Fruit fly (Drosophila melanogaster) whole organism, adult: ENCODE measurements around the gene pins.

Experiments used
- CG11617 ChIP-seq: fragments of 200-800 bp; sonication (Bioruptor generic); optimal IDR thresholded peaks from 2 replicates; lab custom pipeline; 2017; ENCODE audit warnings: mild to moderate bottlenecking, missing biosample characterization, missing genetic modification reagents, missing genetic modification characterization
- CG12768 ChIP-seq: fragments of 200-800 bp; sonication (Bioruptor generic); optimal IDR thresholded peaks from 2 replicates; lab custom pipeline; 2017; ENCODE audit warnings: missing biosample characterization, missing genetic modification characterization, mild to moderate bottlenecking, moderate library complexity, missing genetic modification reagents
- CG14711 ChIP-seq: fragments of 200-800 bp; sonication (Bioruptor generic); optimal IDR thresholded peaks from 2 replicates; lab custom pipeline; 2018; ENCODE audit warnings: missing biosample characterization, mild to moderate bottlenecking, missing genetic modification characterization, moderate library complexity
- CG1620 ChIP-seq: fragments of 200-800 bp; sonication (Bioruptor generic); optimal IDR thresholded peaks from 2 replicates; lab custom pipeline; 2016; ENCODE audit warnings: missing biosample characterization, missing genetic modification characterization
- CG33017 ChIP-seq: fragments of 200-800 bp; sonication (Bioruptor generic); optimal IDR thresholded peaks from 2 replicates; lab custom pipeline; 2018; ENCODE audit warnings: missing biosample characterization, mild to moderate bottlenecking, missing genetic modification characterization, moderate library complexity
- CG5204 ChIP-seq: fragments of 200-800 bp; sonication (Bioruptor generic); optimal IDR thresholded peaks from 2 replicates; lab custom pipeline; 2016; ENCODE audit warnings: missing biosample characterization, missing genetic modification characterization
- CG7045 ChIP-seq: fragments of 200-800 bp; sonication (Bioruptor generic); optimal IDR thresholded peaks from 2 replicates; lab custom pipeline; 2017; ENCODE audit warnings: missing biosample characterization, mild to moderate bottlenecking, missing genetic modification characterization
- CG7101 ChIP-seq: fragments of 200-800 bp; sonication (Bioruptor generic); optimal IDR thresholded peaks from 2 replicates; lab custom pipeline; 2018; ENCODE audit warnings: missing biosample characterization, mild to moderate bottlenecking, missing genetic modification characterization, moderate library complexity
- Clk ChIP-seq: fragments of 200-800 bp; sonication (Bioruptor generic); optimal IDR thresholded peaks from 2 replicates; lab custom pipeline; 2017; ENCODE audit warnings: missing biosample characterization, missing genetic modification characterization
- Crg-1 ChIP-seq: fragments of 200-800 bp; sonication (Bioruptor generic); optimal IDR thresholded peaks from 2 replicates; lab custom pipeline; 2016; ENCODE audit warnings: missing biosample characterization, missing genetic modification characterization
- Hr96 ChIP-seq: fragments of 200-800 bp; sonication (Bioruptor generic); optimal IDR thresholded peaks from 2 replicates; lab custom pipeline; 2016; ENCODE audit warnings: missing biosample characterization, missing genetic modification characterization
- Mnt ChIP-seq: fragments of 200-800 bp; sonication (Bioruptor generic); optimal IDR thresholded peaks from 2 replicates; lab custom pipeline; 2016; ENCODE audit warnings: missing biosample characterization, mild to moderate bottlenecking, missing genetic modification characterization
- bab1 ChIP-seq: fragments of 200-800 bp; sonication (Bioruptor generic); optimal IDR thresholded peaks from 3 replicates; lab custom pipeline; 2019; ENCODE audit warnings: missing biosample characterization, mild to moderate bottlenecking, missing genetic modification characterization, moderate library complexity
- cic ChIP-seq: fragments of 200-800 bp; sonication (Bioruptor generic); optimal IDR thresholded peaks from 2 replicates; lab custom pipeline; 2017; ENCODE audit warnings: missing biosample characterization, mild to moderate bottlenecking, missing genetic modification characterization, moderate library complexity
- cnc ChIP-seq, 2 experiments: fragments of >200 bp; optimal IDR thresholded peaks; 2 replicates each; lab custom pipeline; 2017
- kay ChIP-seq: fragments of 200-800 bp; sonication (Bioruptor generic); peaks from one replicate; lab custom pipeline; 2016; ENCODE audit warnings: missing biosample characterization, missing genetic modification characterization, borderline replicate concordance
- ovo ChIP-seq: fragments of 200-800 bp; sonication (Bioruptor generic); optimal IDR thresholded peaks from 2 replicates; lab custom pipeline; 2016; ENCODE audit warnings: missing biosample characterization, missing genetic modification characterization
- pad ChIP-seq: fragments of 200-800 bp; sonication (Bioruptor generic); optimal IDR thresholded peaks from 3 replicates; lab custom pipeline; 2017; ENCODE audit warnings: missing biosample characterization, missing genetic modification characterization, mild to moderate bottlenecking, moderate library complexity, missing genetic modification reagents
- tj ChIP-seq: fragments of 200-800 bp; sonication (Bioruptor generic); optimal IDR thresholded peaks from 3 replicates; lab custom pipeline; 2017; ENCODE audit warnings: missing biosample characterization, mild to moderate bottlenecking, missing genetic modification characterization, moderate library complexity
- toe ChIP-seq: fragments of 200-800 bp; sonication (Bioruptor generic); optimal IDR thresholded peaks from 2 replicates; lab custom pipeline; 2016; ENCODE audit warnings: missing biosample characterization, missing genetic modification characterization

Gene pins

DNA sequence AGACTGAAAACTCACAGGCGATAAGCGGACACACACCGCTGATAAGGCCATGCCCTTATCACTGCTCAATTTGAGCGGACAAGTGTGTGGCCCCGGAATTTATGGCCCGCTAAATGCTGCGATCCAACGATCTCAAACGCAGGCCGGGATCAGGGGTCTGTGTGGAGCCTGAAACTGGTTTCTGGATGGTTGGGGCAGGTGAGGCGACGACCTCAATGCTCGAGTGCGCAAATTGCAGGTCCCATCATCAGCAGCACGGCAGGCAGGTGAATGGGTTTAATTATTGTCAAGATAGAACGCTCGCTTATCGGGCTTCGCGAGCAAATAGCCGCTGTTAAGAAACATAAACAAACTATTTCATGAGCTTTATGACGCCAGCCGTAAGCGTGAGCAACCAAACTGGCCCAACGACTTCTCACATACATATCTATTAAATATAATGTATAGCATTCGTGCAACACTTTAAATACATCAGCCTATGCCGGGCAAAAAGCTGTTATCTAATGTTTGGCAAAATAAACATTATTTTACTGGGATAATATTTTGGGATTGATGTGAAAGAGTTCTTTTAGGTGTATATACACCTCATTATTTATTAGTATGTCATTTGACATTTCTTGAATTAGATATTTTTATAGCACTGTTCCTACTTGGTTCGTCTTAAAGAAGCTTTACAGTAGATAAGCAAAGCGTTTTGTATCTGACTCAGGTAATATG lies 23.1 kb downstream of the pins start:
- no peak for TF ChIP-seq pad (GFP tag; lab: Kevin White, UChicago)
- TF ChIP-seq CG14711 (tag; lab: Kevin White, UChicago): no peak
- peak; percentile 97 for TF ChIP-seq kay (GFP tag; lab: Kevin White, UChicago)
- peak; percentile 9 for TF ChIP-seq Mnt
- TF ChIP-seq CG11617 (GFP tag; lab: Kevin White, UChicago): peak; percentile 18
- peak; percentile 42 for TF ChIP-seq CG7101 (tag; lab: Kevin White, UChicago)
- TF ChIP-seq CG5204 (GFP tag; lab: Kevin White, UChicago): no peak
- TF ChIP-seq cic: peak; percentile 60
- no peak for TF ChIP-seq Hr96 (GFP tag; lab: Kevin White, UChicago)
- peak; percentile 41 for TF ChIP-seq CG12768 (GFP tag; lab: Kevin White, UChicago)
- no peak for TF ChIP-seq CG33017

DNA sequence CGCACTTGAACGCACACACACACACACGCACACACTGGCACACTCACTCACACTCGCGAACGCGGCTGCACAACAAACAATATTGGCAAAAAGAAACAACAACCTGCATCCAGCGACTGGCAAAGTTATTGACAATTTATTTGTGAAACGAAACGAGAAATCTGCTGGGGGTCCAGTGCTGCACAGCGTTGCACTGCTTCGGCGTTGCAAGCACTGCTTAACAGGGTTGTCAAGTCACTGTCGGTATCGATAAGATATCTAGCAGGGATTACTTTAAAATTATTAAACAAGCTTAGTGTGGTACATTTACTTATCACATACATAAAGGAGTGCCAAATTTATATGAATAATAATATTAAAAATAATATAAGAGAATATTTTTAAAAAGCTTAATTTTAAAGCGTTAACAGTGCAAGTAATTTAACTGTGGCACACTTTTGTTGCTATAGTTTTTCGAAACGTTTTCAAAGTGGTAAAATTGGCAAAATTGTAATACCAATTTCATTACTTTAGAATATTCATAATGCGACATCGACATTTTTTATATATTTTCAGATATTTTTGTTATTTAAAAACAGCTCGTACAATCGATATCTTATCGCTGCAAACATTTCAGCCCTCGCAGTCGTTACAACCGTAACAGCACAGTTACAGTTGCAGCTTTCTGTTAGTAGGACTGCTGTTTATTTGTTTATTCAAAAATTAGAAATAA lies 24.7 kb downstream of the pins start, which contains the start of the genes dsd and Tusp:
TSS of gene dsd (minus strand) at position 179 of the 712 bp plus-strand sequence.
TSS of gene Tusp (plus strand) at position 662 of the 712 bp plus-strand sequence.
- no peak for TF ChIP-seq cic
- peak; percentile 38 for TF ChIP-seq tj
- TF ChIP-seq CG7101 (tag; lab: Kevin White, UChicago): peak; percentile 81
- TF ChIP-seq CG12768 (GFP tag; lab: Kevin White, UChicago): peak; percentile 82
- peak; percentile 63 for TF ChIP-seq bab1
- peak; percentile 70 for TF ChIP-seq CG5204 (GFP tag; lab: Kevin White, UChicago)
- TF ChIP-seq Clk (GFP tag; lab: Kevin White, UChicago): peak; percentile 47
- peak; percentile 66 for TF ChIP-seq CG33017
- TF ChIP-seq Mnt: peak; percentile 79
- TF ChIP-seq CG7045: peak; percentile 81
- TF ChIP-seq pad (GFP tag; lab: Kevin White, UChicago): peak; percentile 79
- peak; percentile 86 for TF ChIP-seq kay (GFP tag; lab: Kevin White, UChicago)
- TF ChIP-seq toe (GFP tag; lab: Kevin White, UChicago): peak; percentile 85
- peak; percentile 89 for TF ChIP-seq Crg-1 (GFP tag; lab: Kevin White, UChicago)
- peak; percentile 74 for TF ChIP-seq CG11617 (GFP tag; lab: Kevin White, UChicago)
- TF ChIP-seq Hr96 (GFP tag; lab: Kevin White, UChicago): peak; percentile 75
- TF ChIP-seq ovo (GFP tag; lab: Kevin White, UChicago): peak; percentile 74
- TF ChIP-seq CG14711 (tag; lab: Kevin White, UChicago): peak; percentile 92
- peak; percentile 87 for TF ChIP-seq CG1620
- no peak for TF ChIP-seq cnc (optimal IDR thresholded peaks at IDR 0.05; lab: Kevin White, UChicago)

dm6 chr3R:27608000-27608399 lies 25.4 kb downstream of the pins start:
- TF ChIP-seq cic (no peak), Mnt (peak; percentile 72), CG5204 (GFP tag; lab: Kevin White, UChicago) (no peak), Crg-1 (GFP tag; lab: Kevin White, UChicago) (no peak)

dm6 chr3R:27608536-27608935 lies 25.9 kb downstream of the pins start:
- TF ChIP-seq toe (GFP tag; lab: Kevin White, UChicago) (no peak), CG5204 (GFP tag; lab: Kevin White, UChicago) (peak; percentile 11)

DNA sequence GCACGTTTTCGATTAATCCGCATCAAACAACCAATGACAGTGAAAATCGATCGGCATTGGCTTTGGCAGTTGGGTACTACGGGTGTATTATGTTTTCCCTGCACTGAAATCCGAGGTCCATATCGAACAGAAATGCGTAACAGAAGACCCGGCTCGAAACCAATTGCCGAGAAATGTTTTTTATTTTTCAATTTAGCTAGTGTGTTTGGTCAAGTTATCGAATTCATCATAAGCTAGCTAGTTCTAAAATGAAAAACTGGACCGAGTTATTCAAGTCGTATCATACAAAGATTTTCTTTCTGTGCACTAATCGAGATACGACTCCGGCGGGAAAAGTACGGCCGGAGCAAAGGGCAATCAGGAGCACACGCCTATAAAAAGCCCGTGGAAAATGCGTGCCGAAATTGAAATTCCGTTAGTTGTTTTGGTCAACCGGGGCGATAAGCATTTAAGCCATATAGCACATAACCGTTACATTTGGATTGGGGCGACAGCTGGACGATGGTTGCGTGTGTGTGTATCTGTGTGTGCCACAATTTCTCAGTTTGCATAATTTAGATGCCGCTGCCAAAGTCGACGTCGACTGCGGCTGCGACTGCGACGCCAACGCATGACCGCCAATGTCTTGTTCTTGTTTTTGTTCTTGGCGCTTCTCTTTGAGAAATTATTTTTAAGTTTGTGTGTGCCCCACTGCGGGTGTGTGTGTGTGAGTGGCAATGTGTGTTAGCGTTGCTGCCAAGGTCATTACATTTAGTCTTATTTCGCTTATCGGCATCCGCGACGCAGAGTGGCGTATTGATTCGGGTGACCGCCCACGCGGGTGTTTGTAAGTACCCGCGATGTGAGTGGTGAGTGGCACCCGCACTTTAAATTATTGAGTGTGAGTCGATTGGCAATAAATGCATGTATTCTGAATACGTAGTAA lies 26.7 kb downstream of the pins start:
- TF ChIP-seq CG12768 (GFP tag; lab: Kevin White, UChicago) (no peak), CG7045 (no peak), cnc (optimal IDR thresholded peaks at IDR 0.05; lab: Kevin White, UChicago) (no peak), toe (GFP tag; lab: Kevin White, UChicago) (no peak), CG7101 (tag; lab: Kevin White, UChicago) (no peak), cic (no peak), CG14711 (tag; lab: Kevin White, UChicago) (no peak), Hr96 (GFP tag; lab: Kevin White, UChicago) (no peak), tj (no peak), pad (GFP tag; lab: Kevin White, UChicago) (no peak)

DNA sequence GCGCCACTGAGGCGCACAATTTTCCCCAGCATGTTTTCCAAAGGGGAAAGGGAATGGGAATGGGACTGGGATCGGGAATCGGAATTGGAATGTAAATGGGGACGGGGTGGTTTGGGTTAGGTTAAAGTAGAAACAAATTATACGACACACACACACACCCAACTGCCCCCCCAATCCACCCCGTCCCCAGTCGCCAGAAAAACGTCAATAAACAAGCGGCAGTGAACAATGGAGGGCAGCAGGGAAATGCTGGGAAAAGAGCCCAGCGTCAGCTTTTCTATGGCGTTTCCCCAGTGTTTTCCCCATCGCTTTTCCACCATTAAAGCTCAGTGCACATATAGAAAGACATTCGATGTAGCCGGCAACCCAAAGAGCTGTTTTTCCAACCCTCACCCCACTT lies 28.0 kb downstream of the pins start:
- TF ChIP-seq CG5204 (GFP tag; lab: Kevin White, UChicago): no peak
- no peak for TF ChIP-seq toe (GFP tag; lab: Kevin White, UChicago)
- TF ChIP-seq cnc (optimal IDR thresholded peaks at IDR 0.05; lab: Kevin White, UChicago): no peak
- TF ChIP-seq pad (GFP tag; lab: Kevin White, UChicago): no peak
- TF ChIP-seq tj: no peak
- no peak for TF ChIP-seq CG14711 (tag; lab: Kevin White, UChicago)
- no peak for TF ChIP-seq cic
- no peak for TF ChIP-seq Mnt
- no peak for TF ChIP-seq CG1620
- no peak for TF ChIP-seq ovo (GFP tag; lab: Kevin White, UChicago)
- TF ChIP-seq CG7045: no peak
- TF ChIP-seq CG11617 (GFP tag; lab: Kevin White, UChicago): no peak
- no peak for TF ChIP-seq Clk (GFP tag; lab: Kevin White, UChicago)
- TF ChIP-seq Hr96 (GFP tag; lab: Kevin White, UChicago): no peak
- no peak for TF ChIP-seq CG33017
- TF ChIP-seq Crg-1 (GFP tag; lab: Kevin White, UChicago): no peak
- TF ChIP-seq CG12768 (GFP tag; lab: Kevin White, UChicago): no peak
- no peak for TF ChIP-seq CG7101 (tag; lab: Kevin White, UChicago)
